Worm (Caenorhabditis elegans) whole organism, L3 larva: ENCODE results near the gene frpr-2.

Experiments used
- R02D3.7 ChIP-seq: fragments of 150-350 bp; optimal IDR thresholded peaks from 2 replicates; lab custom pipeline; 2014; ENCODE audit warnings: missing biosample characterization, missing genetic modification characterization
- ZK546.5 ChIP-seq: sonication (generic microtip); optimal IDR thresholded peaks from 2 replicates; lab custom pipeline; 2017; ENCODE audit warnings: missing biosample characterization, missing genetic modification characterization
- ama-1 ChIP-seq: fragments of 150-350 bp; optimal IDR thresholded peaks from 2 replicates; lab custom pipeline; 2018
- ceh-16 ChIP-seq: sonication (generic microtip); optimal IDR thresholded peaks from 2 replicates; lab custom pipeline; 2017; ENCODE audit warnings: missing biosample characterization, missing genetic modification characterization
- ceh-82 ChIP-seq: fragments of 150-350 bp; optimal IDR thresholded peaks from 2 replicates; lab custom pipeline; 2014; ENCODE audit warnings: missing biosample characterization, missing genetic modification characterization
- daf-12 ChIP-seq: fragments of 150-350 bp; optimal IDR thresholded peaks from 2 replicates; lab custom pipeline; 2014; ENCODE audit warnings: missing biosample characterization, missing genetic modification reagents, missing genetic modification characterization
- egl-27 ChIP-seq: sonication (generic microtip); optimal IDR thresholded peaks from 4 replicates; lab custom pipeline; 2017; ENCODE audit warnings: missing biosample characterization, missing genetic modification reagents, missing genetic modification characterization
- egl-5 ChIP-seq: fragments of 150-350 bp; optimal IDR thresholded peaks from 2 replicates; lab custom pipeline; 2017; ENCODE audit warnings: missing biosample characterization, missing genetic modification reagents, missing genetic modification characterization, inconsistent platforms
- elt-1 ChIP-seq: fragments of 150-350 bp; optimal IDR thresholded peaks from 2 replicates; lab custom pipeline; 2014; ENCODE audit warnings: missing biosample characterization, missing genetic modification characterization
- elt-2 ChIP-seq: sonication (generic microtip); optimal IDR thresholded peaks from 2 replicates; lab custom pipeline; 2016; ENCODE audit warnings: missing genetic modification reagents, mild to moderate bottlenecking, missing genetic modification characterization, missing compliant biosample characterization
- elt-3 ChIP-seq, 3 experiments: fragments of 150-350 bp in 1 of 3; sonication (generic microtip) in 2 of 3; optimal IDR thresholded peaks; 2 replicates in 2 of 3; 4 replicates in 1 of 3; lab custom pipeline; 2014 to 2017; ENCODE audit warnings: missing biosample characterization in 3 of 3, missing genetic modification characterization in 3 of 3
- fkh-10 ChIP-seq: sonication (generic microtip); optimal IDR thresholded peaks from 2 replicates; lab custom pipeline; 2017; ENCODE audit warnings: missing biosample characterization, missing genetic modification reagents, missing genetic modification characterization
- fkh-2 ChIP-seq: fragments of 150-350 bp; optimal IDR thresholded peaks from 2 replicates; lab custom pipeline; 2014; ENCODE audit warnings: missing biosample characterization, missing genetic modification reagents, missing genetic modification characterization
- fos-1 ChIP-seq: fragments of 150-350 bp; optimal IDR thresholded peaks from 2 replicates; lab custom pipeline; 2014; ENCODE audit warnings: missing biosample characterization, missing genetic modification characterization
- hmg-11 ChIP-seq: sonication (generic microtip); optimal IDR thresholded peaks from 2 replicates; lab custom pipeline; 2016; ENCODE audit warnings: missing genetic modification characterization, missing compliant biosample characterization
- jun-1 ChIP-seq: fragments of 150-350 bp; optimal IDR thresholded peaks from 2 replicates; lab custom pipeline; 2014; ENCODE audit warnings: missing biosample characterization, missing genetic modification reagents, missing genetic modification characterization
- lin-15B ChIP-seq: fragments of 150-350 bp; optimal IDR thresholded peaks from 2 replicates; lab custom pipeline; 2014; ENCODE audit warnings: missing biosample characterization, missing genetic modification characterization
- lsy-12 ChIP-seq: sonication (generic microtip); optimal IDR thresholded peaks from 2 replicates; lab custom pipeline; 2016; ENCODE audit warnings: mild to moderate bottlenecking, missing genetic modification characterization, missing compliant biosample characterization
- mdl-1 ChIP-seq: fragments of 150-350 bp; optimal IDR thresholded peaks from 2 replicates; lab custom pipeline; 2014; ENCODE audit warnings: missing biosample characterization, missing genetic modification characterization
- mml-1 ChIP-seq: fragments of 150-350 bp; sonication (generic microtip); optimal IDR thresholded peaks from 3 replicates; lab custom pipeline; 2014; ENCODE audit warnings: missing biosample characterization, missing genetic modification characterization
- nfya-1 ChIP-seq: sonication (generic microtip); optimal IDR thresholded peaks from 2 replicates; lab custom pipeline; 2017; ENCODE audit warnings: missing genetic modification characterization, mild to moderate bottlenecking, missing compliant biosample characterization, antibody characterized with exemption, moderate library complexity; ENCODE audit not compliant: insufficient read depth
- nhr-11 ChIP-seq: fragments of 150-350 bp; optimal IDR thresholded peaks from 2 replicates; lab custom pipeline; 2014; ENCODE audit warnings: missing biosample characterization, missing genetic modification characterization
- nhr-12 ChIP-seq: fragments of 150-350 bp; optimal IDR thresholded peaks from 2 replicates; lab custom pipeline; 2014; ENCODE audit warnings: missing biosample characterization, missing genetic modification characterization
- nhr-23 ChIP-seq: fragments of 150-350 bp; optimal IDR thresholded peaks from 2 replicates; lab custom pipeline; 2014; ENCODE audit warnings: missing biosample characterization, missing genetic modification reagents, missing genetic modification characterization
- nhr-237 ChIP-seq: fragments of 150-350 bp; optimal IDR thresholded peaks from 2 replicates; lab custom pipeline; 2014; ENCODE audit warnings: missing biosample characterization, missing genetic modification characterization
- nhr-25 ChIP-seq: sonication (generic microtip); optimal IDR thresholded peaks from 2 replicates; lab custom pipeline; 2017; ENCODE audit warnings: missing biosample characterization, missing genetic modification characterization
- nhr-28 ChIP-seq: fragments of 150-350 bp; optimal IDR thresholded peaks from 2 replicates; lab custom pipeline; 2014; ENCODE audit warnings: missing biosample characterization, missing genetic modification characterization
- nhr-43 ChIP-seq: sonication (generic microtip); optimal IDR thresholded peaks from 2 replicates; lab custom pipeline; 2016; ENCODE audit warnings: mild to moderate bottlenecking, missing genetic modification characterization, missing compliant biosample characterization; ENCODE audit not compliant: poor library complexity, severe bottlenecking
- nhr-76 ChIP-seq: fragments of 150-350 bp; sonication (generic microtip); optimal IDR thresholded peaks from 5 replicates; lab custom pipeline; 2014; ENCODE audit warnings: missing biosample characterization, missing genetic modification characterization
- nhr-77 ChIP-seq: fragments of 150-350 bp; optimal IDR thresholded peaks from 2 replicates; lab custom pipeline; 2014; ENCODE audit warnings: missing biosample characterization, missing genetic modification characterization
- pha-4 ChIP-seq: fragments of 150-350 bp; optimal IDR thresholded peaks from 2 replicates; lab custom pipeline; 2014; ENCODE audit warnings: missing biosample characterization, missing genetic modification reagents, missing genetic modification characterization
- skn-1 ChIP-seq: fragments of 150-350 bp; optimal IDR thresholded peaks from 2 replicates; lab custom pipeline; 2014; ENCODE audit warnings: missing biosample characterization, missing genetic modification characterization
- tbx-2 ChIP-seq: sonication (generic microtip); optimal IDR thresholded peaks from 2 replicates; lab custom pipeline; 2016; ENCODE audit warnings: mild to moderate bottlenecking, missing genetic modification characterization, missing compliant biosample characterization
- unc-39 ChIP-seq: sonication (generic microtip); optimal IDR thresholded peaks from 4 replicates; lab custom pipeline; 2017; ENCODE audit warnings: missing biosample characterization, missing genetic modification characterization
- unc-62 ChIP-seq: fragments of 150-350 bp; sonication (generic microtip); optimal IDR thresholded peaks from 4 replicates; lab custom pipeline; 2014; ENCODE audit warnings: missing biosample characterization, missing genetic modification reagents, missing genetic modification characterization
- zag-1 ChIP-seq: fragments of 150-350 bp; optimal IDR thresholded peaks from 2 replicates; lab custom pipeline; 2014; ENCODE audit warnings: missing biosample characterization, missing genetic modification characterization
- ztf-11 ChIP-seq: fragments of 150-350 bp; optimal IDR thresholded peaks from 2 replicates; lab custom pipeline; 2014; ENCODE audit warnings: missing biosample characterization, missing genetic modification characterization
- ztf-4 ChIP-seq: fragments of 150-350 bp; optimal IDR thresholded peaks from 2 replicates; lab custom pipeline; 2014; ENCODE audit warnings: missing biosample characterization, missing genetic modification characterization

Gene frpr-2

ce11 chrX:13006734-13007133 lies 41.5 kb downstream of the frpr-2 start:
- TF ChIP-seq nhr-25 (tag; lab: Kevin White, UChicago) (no peak), jun-1 (no peak), pha-4 (no peak), nhr-43 (tag; lab: Kevin White, UChicago) (no peak), lin-15B (tag; lab: Kevin White, UChicago) (no peak), mdl-1 (tag; lab: Kevin White, UChicago) (no peak), unc-39 (tag; lab: Kevin White, UChicago) (no peak), elt-2 (no peak), nhr-237 (tag; lab: Kevin White, UChicago) (no peak), egl-27 (tag; lab: Kevin White, UChicago) (no peak), ztf-4 (no peak), fkh-2 (tag; lab: Kevin White, UChicago) (no peak), nhr-23 (tag; lab: Kevin White, UChicago) (no peak), fos-1 (tag; lab: Kevin White, UChicago) (no peak), fkh-10 (GFP tag; lab: Kevin White, UChicago) (no peak), elt-3 (tag; optimal IDR thresholded peaks at IDR 0.05; lab: Kevin White, UChicago) (no peak), egl-5 (tag; lab: Kevin White, UChicago) (no peak), tbx-2 (no peak), nhr-12 (no peak), R02D3.7 (tag; lab: Kevin White, UChicago) (no peak)

- TF ChIP-seq unc-62 (GFP tag; lab: Kevin White, UChicago) (no peak), nhr-237 (tag; lab: Kevin White, UChicago) (no peak), nhr-12 (no peak), ceh-16 (tag; lab: Kevin White, UChicago) (no peak), elt-3 (tag; optimal IDR thresholded peaks at IDR 0.05; lab: Kevin White, UChicago) (no peak), hmg-11 (no peak), ZK546.5 (tag; lab: Kevin White, UChicago) (no peak), nhr-77 (tag; lab: Kevin White, UChicago) (no peak), nhr-23 (tag; lab: Kevin White, UChicago) (peak; percentile 18), egl-27 (tag; lab: Kevin White, UChicago) (no peak), nhr-43 (tag; lab: Kevin White, UChicago) (peak; percentile 41), ceh-82 (tag; lab: Kevin White, UChicago) (no peak), zag-1 (tag; lab: Kevin White, UChicago) (no peak), nhr-25 (tag; lab: Kevin White, UChicago) (peak; percentile 99), lsy-12 (peak; percentile 20), daf-12 (tag; lab: Kevin White, UChicago) (no peak), mdl-1 (tag; lab: Kevin White, UChicago) (no peak), lin-15B (tag; lab: Kevin White, UChicago) (no peak), pha-4 (no peak), jun-1 (no peak), mml-1 (no peak), unc-39 (tag; lab: Kevin White, UChicago) (no peak), ama-1 (lab: Kevin White, UChicago) (peak; percentile 38), fkh-2 (tag; lab: Kevin White, UChicago) (no peak), nhr-76 (tag; lab: Kevin White, UChicago) (no peak), nfya-1 (tag; lab: Kevin White, UChicago) (peak; percentile 29), fkh-10 (GFP tag; lab: Kevin White, UChicago) (no peak), elt-1 (tag; lab: Kevin White, UChicago) (no peak), egl-5 (tag; lab: Kevin White, UChicago) (no peak), skn-1 (tag; lab: Kevin White, UChicago) (no peak), nhr-11 (tag; lab: Kevin White, UChicago) (no peak), ztf-11 (tag; lab: Kevin White, UChicago) (no peak), nhr-28 (no peak)
Observed at ce11 chrX:13007857-13008813, 42.9 kb downstream of the frpr-2 start, which contains the start of gene nhr-25. TSS of gene nhr-25 (plus strand) at chrX:13008493.
